Worm (Caenorhabditis elegans): ENCODE data around the gene F55F3.4.

Gene F55F3.4

DNA sequence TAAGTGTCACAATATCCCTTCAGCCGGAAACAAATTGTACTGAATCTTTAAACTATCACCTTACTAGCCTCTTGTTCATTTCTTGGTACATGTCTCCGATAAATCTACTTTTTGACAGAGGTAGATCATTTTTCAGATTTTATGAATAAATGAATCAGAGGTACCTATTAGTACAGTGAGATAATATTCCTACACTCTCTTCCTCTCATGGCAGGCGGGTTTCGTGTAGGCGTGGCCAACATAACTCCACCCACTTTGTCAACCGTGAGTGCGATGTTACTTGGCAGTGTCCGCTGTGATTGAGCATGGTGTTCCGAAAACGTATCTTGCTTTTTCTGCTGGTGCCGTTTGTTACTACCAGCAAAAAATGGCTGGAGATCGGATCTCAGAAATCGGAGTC lies at the start of gene F55F3.4:
F55F3.4 (plus strand) TSS at position 301 of the 400 bp plus-strand sequence.
- TF ChIP-seq him-1 (tag; optimal IDR thresholded peaks at IDR 0.05) (no peak), dao-5 (tag; optimal IDR thresholded peaks at IDR 0.05) (no peak), W03F9.2 (tag; optimal IDR thresholded peaks at IDR 0.05) (no peak)

DNA sequence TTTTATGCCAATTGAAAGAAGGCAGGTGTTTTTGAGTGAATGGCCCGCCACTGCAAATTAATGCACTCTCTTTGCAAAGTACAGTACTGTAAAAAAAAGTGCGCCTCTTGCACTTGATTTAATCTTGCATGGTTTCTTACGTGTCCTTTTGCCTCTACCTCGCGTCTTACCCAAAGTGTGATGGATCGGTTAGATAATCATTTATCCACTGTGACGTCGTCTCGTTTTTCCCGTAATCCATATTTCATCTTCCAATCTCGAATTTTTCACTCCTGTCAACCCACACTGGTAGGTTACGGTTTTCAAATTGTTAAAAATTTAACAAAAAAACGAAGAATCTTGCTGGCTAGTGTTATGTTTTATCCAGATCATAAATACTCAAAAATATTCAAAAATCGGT lies 48.7 kb upstream of the F55F3.4 start:
- TF ChIP-seq him-1 (tag; optimal IDR thresholded peaks at IDR 0.05) (no peak), W03F9.2 (tag; optimal IDR thresholded peaks at IDR 0.05) (no peak), dao-5 (tag; optimal IDR thresholded peaks at IDR 0.05) (no peak)

DNA sequence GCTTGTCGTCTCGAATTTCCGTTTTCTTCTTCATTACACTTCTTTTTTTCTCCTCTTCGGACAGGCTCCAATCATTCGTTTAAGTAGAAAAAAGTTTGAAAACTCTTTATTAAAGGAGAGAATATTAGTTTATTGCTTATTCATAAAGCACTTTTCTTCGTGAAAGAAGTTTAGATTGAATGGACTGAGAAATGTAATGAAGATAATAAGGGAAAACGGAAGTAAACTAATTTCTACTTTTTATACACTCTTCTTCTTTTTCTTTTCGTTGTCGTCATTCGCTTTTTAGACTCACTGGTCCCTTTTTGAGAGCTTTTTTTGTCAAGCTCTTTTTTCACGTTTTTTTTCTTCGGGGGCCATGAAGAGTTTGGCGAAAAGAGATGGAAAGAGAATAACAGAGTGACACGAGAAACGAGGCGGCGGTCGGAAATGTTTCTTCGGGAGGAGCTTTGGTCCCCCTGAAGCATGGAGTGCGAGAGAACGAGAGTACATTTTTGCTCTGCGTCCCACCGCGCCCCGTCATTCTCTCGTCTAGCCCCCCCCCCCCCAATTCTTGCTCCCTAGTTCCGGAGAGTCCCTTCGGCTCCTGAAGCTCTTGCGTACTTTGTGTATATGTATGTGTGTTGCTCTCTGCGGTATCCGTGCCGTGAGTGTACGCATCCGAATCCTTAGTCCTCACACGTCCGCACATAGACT lies 46.1 kb upstream of the F55F3.4 start:
- TF ChIP-seq dao-5 (tag; optimal IDR thresholded peaks at IDR 0.05): no peak
- TF ChIP-seq him-1 (tag; optimal IDR thresholded peaks at IDR 0.05): peak; percentile 78

DNA sequence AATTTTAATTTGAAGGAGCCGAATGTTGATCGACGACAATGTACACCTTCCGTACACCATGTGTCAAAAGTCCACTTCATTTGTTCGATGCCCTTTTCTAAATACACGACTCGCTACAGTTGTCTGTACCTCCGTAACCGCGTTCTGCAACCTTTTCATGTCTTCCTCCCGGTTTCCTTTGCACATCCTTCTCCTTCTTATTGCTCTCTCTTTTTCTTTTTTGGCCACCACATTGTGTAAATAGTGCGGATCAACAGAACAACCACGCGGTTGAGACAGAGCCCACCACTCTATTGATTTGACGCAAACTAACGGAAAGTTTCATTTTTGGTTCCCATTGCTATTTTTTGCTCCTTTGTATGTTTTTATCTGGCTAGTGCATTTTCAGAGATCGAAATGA lies 42.0 kb upstream of the F55F3.4 start:
- TF ChIP-seq W03F9.2 (tag; optimal IDR thresholded peaks at IDR 0.05) (no peak), dao-5 (tag; optimal IDR thresholded peaks at IDR 0.05) (no peak), him-1 (tag; optimal IDR thresholded peaks at IDR 0.05) (no peak)

DNA sequence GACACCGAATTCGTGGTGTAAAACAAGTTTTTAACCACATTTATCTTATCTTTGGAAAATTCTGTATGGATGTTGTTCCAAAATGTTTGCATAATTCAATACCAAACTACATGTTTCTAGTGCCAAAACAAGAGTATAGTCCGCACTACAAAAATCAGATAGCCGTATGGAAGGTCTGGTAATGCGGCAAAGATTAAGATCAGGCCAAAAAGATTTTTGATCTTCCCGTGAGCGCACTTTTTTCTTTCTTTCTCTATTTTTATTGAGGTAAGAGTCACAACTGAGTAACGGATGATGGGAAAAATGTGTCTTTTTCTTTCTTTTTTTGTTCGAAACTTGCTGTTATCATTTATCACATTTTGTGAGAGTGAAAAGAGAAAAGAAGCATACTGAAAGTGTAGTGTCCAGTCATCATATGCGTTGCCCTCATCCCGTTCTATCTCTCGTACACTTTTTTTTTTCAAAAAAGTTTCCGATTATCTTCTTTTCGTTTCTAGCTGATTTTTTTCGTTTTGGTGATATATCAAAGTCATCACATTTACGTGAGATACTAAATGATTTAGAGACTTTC lies 40.7 kb upstream of the F55F3.4 start:
- no peak for TF ChIP-seq dao-5 (tag; optimal IDR thresholded peaks at IDR 0.05)
- no peak for TF ChIP-seq W03F9.2 (tag; optimal IDR thresholded peaks at IDR 0.05)
- TF ChIP-seq him-1 (tag; optimal IDR thresholded peaks at IDR 0.05): no peak

DNA sequence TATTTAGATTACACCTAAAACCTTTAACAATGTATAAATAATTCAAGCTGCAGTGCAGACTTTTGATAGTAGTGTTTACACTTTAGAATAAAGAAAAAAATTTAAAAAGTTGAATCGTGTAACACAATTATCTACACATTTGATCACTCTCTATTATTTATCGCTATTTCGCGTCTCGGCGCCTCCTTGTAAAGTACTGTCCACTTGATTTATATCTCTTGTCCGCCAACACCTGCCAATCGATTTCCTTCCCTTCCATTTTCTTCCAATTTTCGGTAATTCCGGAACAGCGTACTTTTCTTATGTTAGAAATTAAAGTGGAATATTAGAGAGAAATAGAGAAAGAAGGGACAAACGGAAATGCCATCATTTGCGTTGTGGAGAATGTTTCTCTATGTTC lies 39.8 kb upstream of the F55F3.4 start:
- TF ChIP-seq him-1 (tag; optimal IDR thresholded peaks at IDR 0.05) (no peak), dao-5 (tag; optimal IDR thresholded peaks at IDR 0.05) (no peak), W03F9.2 (tag; optimal IDR thresholded peaks at IDR 0.05) (no peak)

DNA sequence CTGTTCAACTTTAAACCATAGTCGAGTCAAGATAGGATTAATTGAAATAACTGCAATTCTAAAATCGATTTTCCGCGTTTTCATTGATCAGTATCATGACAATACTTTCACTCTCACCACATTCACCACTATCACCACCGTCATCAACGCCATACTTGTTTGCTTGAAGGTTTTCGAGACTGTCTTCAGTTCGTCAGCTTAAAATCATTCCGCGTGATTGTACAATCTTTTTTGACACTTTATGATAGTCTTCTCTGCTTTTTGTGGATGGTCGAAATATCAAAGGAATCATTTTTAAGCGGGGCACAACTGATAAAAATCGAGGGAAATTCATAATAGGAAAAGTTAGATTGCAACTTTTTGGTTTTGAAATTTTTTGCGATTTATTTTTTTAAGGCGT lies 39.1 kb upstream of the F55F3.4 start:
- no peak for TF ChIP-seq dao-5 (tag; optimal IDR thresholded peaks at IDR 0.05)
- no peak for TF ChIP-seq him-1 (tag; optimal IDR thresholded peaks at IDR 0.05)
- TF ChIP-seq W03F9.2 (tag; optimal IDR thresholded peaks at IDR 0.05): no peak

DNA sequence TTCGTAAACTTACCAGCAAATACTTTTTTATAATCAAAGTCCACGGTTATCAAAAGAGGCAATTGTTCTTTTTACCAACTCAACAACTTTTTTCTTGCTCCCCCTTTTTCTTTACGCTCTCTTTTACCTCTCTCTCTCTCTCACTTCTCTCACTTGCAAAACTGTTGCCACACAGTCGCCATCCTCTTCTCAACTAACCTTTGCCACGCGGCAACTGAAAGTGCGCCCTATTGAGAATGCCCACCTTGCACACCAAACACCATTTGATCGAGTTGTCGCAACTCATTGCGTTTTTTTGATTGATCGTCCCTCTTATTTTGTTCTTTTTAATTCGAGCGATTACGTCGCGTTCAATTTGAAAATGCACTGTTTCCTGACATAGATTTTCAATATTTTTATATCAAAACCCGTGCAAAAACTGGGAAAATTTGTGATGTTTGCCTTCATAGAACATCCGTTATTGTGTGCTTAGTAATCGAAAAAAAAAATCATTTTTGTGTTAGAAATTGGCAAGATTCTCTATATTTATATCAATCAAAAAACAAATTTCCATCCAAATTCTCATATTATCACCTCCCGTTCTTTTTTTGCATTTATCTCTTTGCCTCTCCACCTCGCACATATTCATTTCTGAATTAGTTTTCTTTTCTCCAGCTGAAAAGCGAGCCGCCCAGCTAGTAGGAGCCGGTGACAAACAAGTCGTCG lies 38.6 kb upstream of the F55F3.4 start, which contains the start of gene nhr-71:
nhr-71 (plus strand) TSS at position 655 of the 705 bp plus-strand sequence.
- TF ChIP-seq dao-5 (tag; optimal IDR thresholded peaks at IDR 0.05) (no peak), him-1 (tag; optimal IDR thresholded peaks at IDR 0.05) (no peak), W03F9.2 (tag; optimal IDR thresholded peaks at IDR 0.05) (no peak)

DNA sequence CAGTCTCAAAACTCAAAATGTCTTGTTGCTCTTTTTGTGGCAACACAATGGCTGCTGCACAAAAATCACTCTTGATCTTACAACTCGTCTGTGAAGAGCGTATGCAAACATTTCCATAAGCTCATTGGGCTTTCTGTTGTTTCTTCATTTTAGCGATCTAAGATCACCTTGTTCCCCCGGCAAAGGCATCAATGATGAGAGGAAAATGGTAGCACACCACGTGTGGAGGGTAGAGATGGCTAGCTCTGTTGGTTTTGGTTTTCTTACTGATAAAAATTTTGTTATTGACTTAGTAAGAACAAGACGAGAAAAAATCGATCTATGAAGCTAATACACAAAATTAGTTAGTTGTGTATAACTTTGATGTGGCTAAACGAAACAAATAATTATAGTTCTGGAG lies 37.4 kb upstream of the F55F3.4 start:
- no peak for TF ChIP-seq dao-5 (tag; optimal IDR thresholded peaks at IDR 0.05)
- no peak for TF ChIP-seq him-1 (tag; optimal IDR thresholded peaks at IDR 0.05)
- TF ChIP-seq W03F9.2 (tag; optimal IDR thresholded peaks at IDR 0.05): no peak

DNA sequence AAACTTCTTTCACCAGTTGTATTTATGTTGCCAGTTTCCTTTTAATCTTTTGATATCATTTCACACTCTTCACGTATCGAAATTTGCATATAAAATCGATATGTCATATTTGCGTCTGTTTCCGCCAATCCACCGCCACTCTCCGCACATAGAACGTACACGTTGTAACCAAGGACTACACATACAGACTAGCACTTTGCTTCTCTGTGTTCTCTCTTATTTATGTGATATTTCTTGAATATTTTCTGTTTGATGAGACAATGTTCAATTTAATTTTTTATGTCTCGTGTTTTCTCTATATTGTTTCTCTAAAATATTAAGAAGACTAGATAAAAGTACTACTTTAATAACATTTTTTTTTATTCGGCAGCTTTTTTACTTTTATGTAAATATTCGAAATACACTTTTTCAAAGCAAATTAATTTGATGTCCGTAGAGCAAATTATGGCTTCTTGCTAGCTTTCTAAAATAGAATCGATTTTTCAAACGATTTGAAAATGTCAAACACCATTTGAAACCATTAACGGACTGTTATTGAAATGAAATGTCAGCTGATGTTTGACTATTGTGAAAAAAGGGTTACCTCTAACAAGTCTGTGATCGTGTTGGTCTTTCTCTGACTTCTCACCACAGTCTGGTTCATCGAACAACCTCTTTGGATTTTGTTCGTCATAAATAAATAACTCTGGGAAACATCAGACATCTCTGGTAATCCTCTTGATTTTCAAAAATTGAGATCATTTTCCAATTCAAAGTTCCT lies 32.4 kb upstream of the F55F3.4 start:
- TF ChIP-seq dao-5 (tag; optimal IDR thresholded peaks at IDR 0.05): no peak
- TF ChIP-seq W03F9.2 (tag; optimal IDR thresholded peaks at IDR 0.05): no peak
- TF ChIP-seq him-1 (tag; optimal IDR thresholded peaks at IDR 0.05): no peak

DNA sequence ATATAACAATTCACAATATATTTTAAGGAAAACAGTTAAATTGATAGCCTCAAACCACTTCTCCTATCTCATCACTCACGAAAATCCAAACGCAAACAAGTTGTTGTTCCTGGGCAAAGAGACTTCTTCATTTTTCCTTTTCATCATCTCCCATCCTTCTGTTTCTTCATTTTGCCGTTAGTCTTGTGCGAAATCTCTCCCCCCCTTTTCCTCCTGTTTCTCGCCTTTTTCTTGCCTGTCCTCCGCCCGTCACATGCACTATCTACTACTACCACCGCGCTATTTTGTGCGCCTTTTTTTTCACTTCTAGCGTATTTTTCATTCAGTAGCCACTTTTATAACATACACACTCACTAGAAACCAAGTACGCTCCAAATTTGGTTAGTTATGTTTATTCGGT lies 30.9 kb upstream of the F55F3.4 start:
- TF ChIP-seq him-1 (tag; optimal IDR thresholded peaks at IDR 0.05) (peak; percentile 3), dao-5 (tag; optimal IDR thresholded peaks at IDR 0.05) (no peak), W03F9.2 (tag; optimal IDR thresholded peaks at IDR 0.05) (no peak)

DNA sequence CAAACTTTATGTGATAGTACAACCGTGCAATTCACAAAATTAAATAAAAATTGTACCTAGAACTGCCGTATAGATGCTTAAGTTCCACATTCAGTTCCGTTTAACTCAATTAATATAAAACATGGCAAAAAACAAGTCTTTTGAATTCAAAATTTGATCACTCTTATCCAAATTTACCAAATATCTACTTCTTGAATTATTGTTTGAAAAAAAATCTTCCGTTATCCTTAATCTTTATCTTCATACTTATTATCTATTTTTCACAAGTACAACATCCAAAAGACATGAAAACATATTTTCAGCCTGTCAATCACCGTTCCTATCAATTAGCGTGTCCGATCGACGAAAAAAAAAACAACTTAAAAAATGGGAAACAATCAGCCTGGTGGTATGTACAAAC lies 29.9 kb upstream of the F55F3.4 start, which contains the start of gene aakb-1:
aakb-1 (plus strand) TSS at position 301 of the 400 bp plus-strand sequence.
- TF ChIP-seq him-1 (tag; optimal IDR thresholded peaks at IDR 0.05): no peak
- TF ChIP-seq W03F9.2 (tag; optimal IDR thresholded peaks at IDR 0.05): no peak
- no peak for TF ChIP-seq dao-5 (tag; optimal IDR thresholded peaks at IDR 0.05)

DNA sequence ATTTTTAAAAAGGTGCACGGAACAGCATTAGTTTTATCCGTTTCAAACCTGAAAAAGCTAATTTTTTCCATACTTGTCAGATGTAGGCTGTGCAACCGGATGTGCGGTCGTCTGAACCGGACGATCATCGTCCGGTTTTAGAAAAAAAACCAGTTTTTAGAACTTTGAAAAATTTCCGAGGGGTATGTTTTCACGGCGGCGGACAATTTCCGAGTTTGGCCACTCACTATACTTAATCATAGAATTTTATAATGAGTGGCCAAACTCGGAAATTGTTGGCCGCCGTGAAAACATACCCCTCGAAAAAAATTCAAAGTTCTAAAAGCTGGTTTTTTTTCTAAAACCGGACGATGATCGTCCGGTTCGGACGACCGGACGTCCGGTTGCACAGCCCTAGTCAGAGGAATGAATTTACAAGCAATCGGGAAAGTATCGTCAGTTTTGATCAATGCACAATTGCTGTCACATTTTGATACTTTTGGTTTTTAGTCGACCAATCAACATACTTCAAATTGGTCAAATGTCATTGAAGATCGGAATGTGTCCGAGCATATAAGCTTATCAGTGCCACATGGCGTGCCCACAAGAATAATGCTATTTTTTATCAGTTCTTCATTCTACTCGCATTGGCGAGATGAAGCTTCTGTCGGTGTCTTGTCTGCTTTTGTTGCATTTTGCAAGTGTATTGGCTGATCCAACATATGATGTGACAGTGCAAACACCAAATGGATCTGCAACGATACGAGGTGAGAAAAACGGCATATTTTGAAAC lies 25.5 kb upstream of the F55F3.4 start, which contains the start of gene cest-13:
cest-13 (plus strand) TSS at position 562 of the 772 bp plus-strand sequence.
- TF ChIP-seq dao-5 (tag; optimal IDR thresholded peaks at IDR 0.05): no peak
- no peak for TF ChIP-seq W03F9.2 (tag; optimal IDR thresholded peaks at IDR 0.05)
- TF ChIP-seq him-1 (tag; optimal IDR thresholded peaks at IDR 0.05): no peak

All from whole organism, L4/young adult.